Worm (Caenorhabditis elegans) whole organism, L1 larva: Measurements from ENCODE around the gene C01G10.10.

ENCODE experiments used
- C04F5.9 ChIP-seq: sonication (generic microtip); optimal IDR thresholded peaks from 2 replicates; lab custom pipeline; 2016; ENCODE audit warnings: missing genetic modification characterization, missing compliant biosample characterization
- C34B4.2 ChIP-seq: sonication (generic microtip); optimal IDR thresholded peaks from 2 replicates; lab custom pipeline; 2017; ENCODE audit warnings: mild to moderate bottlenecking, missing genetic modification characterization, missing compliant biosample characterization
- aha-1 ChIP-seq: fragments of 150-350 bp; optimal IDR thresholded peaks from 2 replicates; lab custom pipeline; 2014; ENCODE audit warnings: missing biosample characterization, missing genetic modification characterization
- alr-1 ChIP-seq: fragments of 200-800 bp; sonication (Bioruptor generic); optimal IDR thresholded peaks from 2 replicates; lab custom pipeline; 2018; ENCODE audit warnings: borderline replicate concordance, mild to moderate bottlenecking, missing genetic modification characterization, missing compliant biosample characterization
- aly-2 ChIP-seq: fragments of 150-350 bp; optimal IDR thresholded peaks from 2 replicates; lab custom pipeline; 2014; ENCODE audit warnings: missing biosample characterization, missing genetic modification characterization
- ama-1 ChIP-seq: fragments of 150-350 bp; optimal IDR thresholded peaks from 2 replicates; lab custom pipeline; 2014
- blmp-1 ChIP-seq: fragments of 150-350 bp; optimal IDR thresholded peaks from 2 replicates; lab custom pipeline; 2014; ENCODE audit warnings: missing biosample characterization, missing genetic modification characterization
- ceh-63 ChIP-seq: fragments of 200-800 bp; sonication (Bioruptor generic); optimal IDR thresholded peaks from 2 replicates; lab custom pipeline; 2018; ENCODE audit warnings: mild to moderate bottlenecking, missing genetic modification characterization, missing compliant biosample characterization
- ceh-88 ChIP-seq: fragments of 200-800 bp; sonication (Bioruptor generic); IDR thresholded peaks from 2 replicates; pipeline ENCODE4 v1.3.6; 2022; ENCODE audit warnings: missing genetic modification characterization, missing compliant biosample characterization
- ces-1 ChIP-seq: fragments of 150-350 bp; optimal IDR thresholded peaks from 2 replicates; lab custom pipeline; 2014; ENCODE audit warnings: missing biosample characterization, missing genetic modification reagents, missing genetic modification characterization
- dsc-1 ChIP-seq: sonication (generic microtip); optimal IDR thresholded peaks from 2 replicates; lab custom pipeline; 2016; ENCODE audit warnings: mild to moderate bottlenecking, missing genetic modification characterization, missing compliant biosample characterization
- efl-1 ChIP-seq, 4 experiments: fragments of 150-350 bp; optimal IDR thresholded peaks in 3 of 4; peaks in 1 of 4; 1 replicate in 1 of 4; 2 replicates in 3 of 4; lab custom pipeline; 2014; ENCODE audit warnings: missing biosample characterization in 2 of 4, missing genetic modification characterization in 2 of 4, missing genetic modification reagents in 2 of 4
- egl-27 ChIP-seq, 2 experiments: fragments of 150-350 bp in 1 of 2; sonication (generic microtip); optimal IDR thresholded peaks; 3 replicates each; lab custom pipeline; 2017 to 2018; ENCODE audit warnings: missing biosample characterization in 2 of 2, missing genetic modification characterization in 2 of 2, missing genetic modification reagents in 2 of 2
- elt-2 ChIP-seq: sonication (generic microtip); optimal IDR thresholded peaks from 2 replicates; lab custom pipeline; 2016; ENCODE audit warnings: missing genetic modification characterization, mild to moderate bottlenecking, inconsistent platforms, missing compliant biosample characterization, missing genetic modification reagents
- ets-5 ChIP-seq: fragments of 200-800 bp; sonication (Bioruptor generic); IDR thresholded peaks from 2 replicates; pipeline ENCODE4 v1.3.6; 2022; ENCODE audit warnings: missing genetic modification characterization, missing compliant biosample characterization
- fkh-10 ChIP-seq: sonication (generic microtip); optimal IDR thresholded peaks from 2 replicates; lab custom pipeline; 2017; ENCODE audit warnings: missing biosample characterization, missing genetic modification reagents, missing genetic modification characterization
- fkh-4 ChIP-seq: sonication (generic microtip); optimal IDR thresholded peaks from 2 replicates; lab custom pipeline; 2016; ENCODE audit warnings: missing compliant biosample characterization, missing genetic modification characterization, borderline replicate concordance
- grh-1 ChIP-seq: fragments of 200-800 bp; sonication (Bioruptor generic); IDR thresholded peaks from 2 replicates; pipeline ENCODE4 v1.3.6; 2022; ENCODE audit warnings: missing genetic modification reagents, missing genetic modification characterization, missing compliant biosample characterization
- hlh-17 ChIP-seq: fragments of 200-800 bp; sonication (Bioruptor generic); optimal IDR thresholded peaks from 2 replicates; lab custom pipeline; 2018; ENCODE audit warnings: missing genetic modification characterization, mild to moderate bottlenecking, missing compliant biosample characterization, moderate library complexity, borderline replicate concordance
- hpl-2 ChIP-seq: fragments of 150-350 bp; optimal IDR thresholded peaks from 2 replicates; lab custom pipeline; 2014; ENCODE audit warnings: missing biosample characterization, missing genetic modification reagents, missing genetic modification characterization
- jun-1 ChIP-seq: fragments of 150-350 bp; optimal IDR thresholded peaks from 2 replicates; lab custom pipeline; 2014; ENCODE audit warnings: missing biosample characterization, missing genetic modification reagents, missing genetic modification characterization
- lin-13 ChIP-seq: fragments of 150-350 bp; optimal IDR thresholded peaks from 2 replicates; lab custom pipeline; 2014; ENCODE audit warnings: missing biosample characterization, missing genetic modification reagents, missing genetic modification characterization
- lin-14 ChIP-seq: fragments of 200-800 bp; sonication (Bioruptor generic); optimal IDR thresholded peaks from 2 replicates; lab custom pipeline; 2018; ENCODE audit warnings: mild to moderate bottlenecking, missing genetic modification characterization, moderate library complexity, missing compliant biosample characterization
- lir-3 ChIP-seq: sonication (generic microtip); optimal IDR thresholded peaks from 2 replicates; lab custom pipeline; 2016; ENCODE audit warnings: mild to moderate bottlenecking, missing genetic modification characterization, moderate library complexity, missing compliant biosample characterization; ENCODE audit not compliant: poor library complexity
- lsy-2 ChIP-seq, 2 experiments: fragments of 150-350 bp; optimal IDR thresholded peaks; 2 replicates each; lab custom pipeline; 2014; ENCODE audit warnings: missing biosample characterization in 2 of 2, missing genetic modification characterization in 2 of 2
- mab-9 ChIP-seq: fragments of 200-800 bp; sonication (Bioruptor generic); IDR thresholded peaks from 2 replicates; pipeline ENCODE4 v1.3.6; 2022; ENCODE audit warnings: missing genetic modification reagents, missing genetic modification characterization, missing compliant biosample characterization
- mdl-1 ChIP-seq, 2 experiments: fragments of 150-350 bp; optimal IDR thresholded peaks; 2 replicates each; lab custom pipeline; 2014 to 2017; ENCODE audit warnings: missing biosample characterization in 2 of 2, missing genetic modification characterization in 2 of 2, inconsistent platforms in 1 of 2
- mef-2 ChIP-seq: fragments of 150-350 bp; optimal IDR thresholded peaks from 2 replicates; lab custom pipeline; 2014; ENCODE audit warnings: missing biosample characterization, missing genetic modification characterization
- nhr-11 ChIP-seq: fragments of 150-350 bp; optimal IDR thresholded peaks from 2 replicates; lab custom pipeline; 2014; ENCODE audit warnings: missing biosample characterization, missing genetic modification characterization
- nhr-12 ChIP-seq: sonication (generic microtip); optimal IDR thresholded peaks from 2 replicates; lab custom pipeline; 2017; ENCODE audit warnings: missing biosample characterization, missing genetic modification characterization
- nhr-20 ChIP-seq: sonication (generic microtip); optimal IDR thresholded peaks from 2 replicates; lab custom pipeline; 2016; ENCODE audit warnings: mild to moderate bottlenecking, missing genetic modification characterization, missing compliant biosample characterization
- nhr-28 ChIP-seq: fragments of 150-350 bp; optimal IDR thresholded peaks from 2 replicates; lab custom pipeline; 2014; ENCODE audit warnings: missing biosample characterization, missing genetic modification characterization
- nhr-71 ChIP-seq: sonication (generic microtip); optimal IDR thresholded peaks from 2 replicates; lab custom pipeline; 2016; ENCODE audit warnings: mild to moderate bottlenecking, missing genetic modification characterization, moderate library complexity, missing compliant biosample characterization
- nhr-76 ChIP-seq: sonication (generic microtip); optimal IDR thresholded peaks from 2 replicates; lab custom pipeline; 2017; ENCODE audit warnings: missing biosample characterization, missing genetic modification characterization
- nhr-77 ChIP-seq: fragments of 150-350 bp; optimal IDR thresholded peaks from 2 replicates; lab custom pipeline; 2014; ENCODE audit warnings: missing biosample characterization, missing genetic modification characterization
- nhr-84 ChIP-seq: sonication (generic microtip); optimal IDR thresholded peaks from 2 replicates; lab custom pipeline; 2017; ENCODE audit warnings: missing biosample characterization, missing genetic modification characterization
- nhr-85 ChIP-seq: sonication (generic microtip); peaks from one replicate; lab custom pipeline; 2016; ENCODE audit warnings: missing genetic modification characterization, inconsistent platforms, missing compliant biosample characterization
- pag-3 ChIP-seq: sonication (generic microtip); optimal IDR thresholded peaks from 2 replicates; lab custom pipeline; 2017; ENCODE audit warnings: missing genetic modification characterization, mild to moderate bottlenecking, missing compliant biosample characterization, antibody characterized with exemption, borderline replicate concordance; ENCODE audit not compliant: insufficient read depth
- pax-3 ChIP-seq: fragments of 200-800 bp; sonication (Bioruptor generic); optimal IDR thresholded peaks from 2 replicates; lab custom pipeline; 2018; ENCODE audit warnings: mild to moderate bottlenecking, missing genetic modification characterization, moderate library complexity, missing compliant biosample characterization
- pqm-1 ChIP-seq: sonication (generic microtip); optimal IDR thresholded peaks from 3 replicates; lab custom pipeline; 2017; ENCODE audit warnings: missing biosample characterization, missing genetic modification characterization
- skn-1 ChIP-seq: fragments of 150-350 bp; optimal IDR thresholded peaks from 2 replicates; lab custom pipeline; 2014; ENCODE audit warnings: missing biosample characterization, missing genetic modification characterization
- snu-23 ChIP-seq: sonication (generic microtip); optimal IDR thresholded peaks from 2 replicates; lab custom pipeline; 2016; ENCODE audit warnings: missing genetic modification characterization, missing compliant biosample characterization
- sup-37 ChIP-seq: fragments of 200-800 bp; sonication (Bioruptor generic); optimal IDR thresholded peaks from 2 replicates; lab custom pipeline; 2018; ENCODE audit warnings: mild to moderate bottlenecking, missing genetic modification characterization, missing compliant biosample characterization
- swsn-7 ChIP-seq: sonication (generic microtip); optimal IDR thresholded peaks from 2 replicates; lab custom pipeline; 2016; ENCODE audit warnings: missing genetic modification characterization, missing compliant biosample characterization
- tbx-2 ChIP-seq: sonication (generic microtip); optimal IDR thresholded peaks from 2 replicates; lab custom pipeline; 2016; ENCODE audit warnings: missing genetic modification characterization, missing compliant biosample characterization
- unc-130 ChIP-seq: fragments of 150-350 bp; optimal IDR thresholded peaks from 2 replicates; lab custom pipeline; 2017; ENCODE audit warnings: missing biosample characterization, missing genetic modification characterization, inconsistent platforms
- unc-98 ChIP-seq: fragments of 200-800 bp; sonication (Bioruptor generic); IDR thresholded peaks from 2 replicates; pipeline ENCODE4 v1.3.6; 2022; ENCODE audit warnings: missing genetic modification characterization, missing compliant biosample characterization
- vab-15 ChIP-seq: sonication (generic microtip); optimal IDR thresholded peaks from 2 replicates; lab custom pipeline; 2017; ENCODE audit warnings: missing genotype, mild to moderate bottlenecking, missing genetic modification characterization, missing compliant biosample characterization
- xbp-1 ChIP-seq: sonication (generic microtip); optimal IDR thresholded peaks from 2 replicates; lab custom pipeline; 2016; ENCODE audit warnings: missing genetic modification characterization, missing compliant biosample characterization
- zag-1 ChIP-seq: fragments of 150-350 bp; optimal IDR thresholded peaks from 2 replicates; lab custom pipeline; 2014; ENCODE audit warnings: missing biosample characterization, missing genetic modification characterization
- zip-4 ChIP-seq: fragments of 200-800 bp; sonication (Bioruptor generic); optimal IDR thresholded peaks from 2 replicates; lab custom pipeline; 2018; ENCODE audit warnings: mild to moderate bottlenecking, missing genetic modification characterization, moderate library complexity, missing compliant biosample characterization
- ztf-11 ChIP-seq, 2 experiments: sonication (generic microtip); optimal IDR thresholded peaks; 2 replicates each; lab custom pipeline; 2016 to 2017; ENCODE audit warnings: missing genetic modification characterization in 2 of 2, missing biosample characterization in 1 of 2, missing compliant biosample characterization in 1 of 2

The C01G10.10 gene

ce11 chrV:15082291-15082690 is at the start of gene C01G10.10, which contains the start of gene C01G10.9:
Gene C01G10.10 (minus strand): TSS chrV:15082441.
Gene C01G10.9 (plus strand): TSS chrV:15082530.
- no peak for TF ChIP-seq pag-3
- TF ChIP-seq nhr-84 (tag; lab: Kevin White, UChicago): no peak
- 0 out of 2 replicates have a peak, but pooled peaks have one; percentile 34 for TF ChIP-seq grh-1 (GFP tag; lab: Robert Waterston, UW)
- peak; percentile 87 for TF ChIP-seq nhr-71
- TF ChIP-seq jun-1 (tag; lab: Kevin White, UChicago): peak; percentile 29
- TF ChIP-seq snu-23 (GFP tag; lab: Kevin White, UChicago): peak; percentile 86
- no peak for TF ChIP-seq lin-13 (GFP tag; lab: Kevin White, UChicago)
- TF ChIP-seq mdl-1 (tag; optimal IDR thresholded peaks at IDR 0.05; lab: Kevin White, UChicago): no peak
- no peak for TF ChIP-seq ceh-63 (GFP tag; lab: Kevin White, UChicago)
- TF ChIP-seq fkh-10 (GFP tag; lab: Kevin White, UChicago): no peak
- TF ChIP-seq nhr-85 (tag; lab: Kevin White, UChicago): peak; percentile 93
- no peak for TF ChIP-seq mef-2 (tag; lab: Kevin White, UChicago)
- TF ChIP-seq lsy-2 (tag; optimal IDR thresholded peaks at IDR 0.05; lab: Kevin White, UChicago): peak; percentile 68 to 70
- no peak for TF ChIP-seq aly-2
- peak; percentile 77 for TF ChIP-seq xbp-1
- TF ChIP-seq hpl-2 (GFP tag; lab: Kevin White, UChicago): no peak
- peak; percentile 87 for TF ChIP-seq tbx-2
- TF ChIP-seq C34B4.2 (tag; lab: Kevin White, UChicago): no peak
- no peak for TF ChIP-seq alr-1 (tag; lab: Kevin White, UChicago)
- TF ChIP-seq nhr-11 (tag; lab: Kevin White, UChicago): no peak
- TF ChIP-seq zip-4: peak; percentile 20
- TF ChIP-seq efl-1 (optimal IDR thresholded peaks at IDR 0.05; lab: Kevin White, UChicago): peak; percentile 40 to 68
- TF ChIP-seq efl-1 (GFP tag; optimal IDR thresholded peaks at IDR 0.05 in 1 of 2; lab: Kevin White, UChicago): peak; percentile 52 to 95
- TF ChIP-seq sup-37 (GFP tag; lab: Kevin White, UChicago): no peak
- peak; percentile 85 for TF ChIP-seq nhr-20 (tag; lab: Kevin White, UChicago)
- TF ChIP-seq unc-130: peak; percentile 34
- TF ChIP-seq pqm-1 (tag; lab: Kevin White, UChicago): no peak
- TF ChIP-seq nhr-12 (tag; lab: Kevin White, UChicago): no peak
- peak in 1 of 2 experiments; percentile 95 for TF ChIP-seq ztf-11 (tag; optimal IDR thresholded peaks at IDR 0.05; lab: Kevin White, UChicago)
- peak; percentile 96 for TF ChIP-seq lir-3 (tag; lab: Kevin White, UChicago)
- TF ChIP-seq unc-98 (GFP tag; lab: Robert Waterston, UW): peak; percentile 58; the same call in 1 of the 2 replicates
- TF ChIP-seq ces-1 (GFP tag; lab: Kevin White, UChicago): no peak
- TF ChIP-seq ceh-88 (GFP tag; lab: Robert Waterston, UW): no peak
- no peak for TF ChIP-seq nhr-77 (tag; lab: Kevin White, UChicago)
- TF ChIP-seq zag-1: no peak
- TF ChIP-seq hlh-17 (GFP tag; lab: Kevin White, UChicago): no peak
- peak; percentile 38 for TF ChIP-seq skn-1 (tag; lab: Kevin White, UChicago)
- TF ChIP-seq fkh-4 (tag; lab: Kevin White, UChicago): peak; percentile 94
- no peak for TF ChIP-seq ets-5 (GFP tag; lab: Robert Waterston, UW)
- peak; percentile 67 for TF ChIP-seq elt-2 (tag; lab: Kevin White, UChicago)
- no peak for TF ChIP-seq egl-27 (tag; optimal IDR thresholded peaks at IDR 0.05; lab: Kevin White, UChicago)
- no peak for TF ChIP-seq ama-1 (lab: Kevin White, UChicago)
- TF ChIP-seq mab-9 (GFP tag; lab: Robert Waterston, UW): peak; percentile 78; the same call in 1 of the 2 replicates
- TF ChIP-seq blmp-1 (tag; lab: Kevin White, UChicago): peak; percentile 51
- TF ChIP-seq lin-14 (GFP tag; lab: Kevin White, UChicago): peak; percentile 69
- peak; percentile 83 for TF ChIP-seq swsn-7 (tag; lab: Kevin White, UChicago)
- TF ChIP-seq aha-1 (tag; lab: Kevin White, UChicago): no peak
- no peak for TF ChIP-seq nhr-76
- TF ChIP-seq nhr-28 (tag; lab: Kevin White, UChicago): no peak
- TF ChIP-seq dsc-1: peak; percentile 90
- TF ChIP-seq C04F5.9 (tag; lab: Kevin White, UChicago): peak; percentile 83
- TF ChIP-seq pax-3: peak; percentile 96
- TF ChIP-seq vab-15: no peak
